Fruit fly (Drosophila melanogaster) whole organism, embryonic: ENCODE measurements around the gene Obp73a.
A peak's percentile ranks its signal among the peaks of the same experiment; 100 is the strongest.

ENCODE experiments used
- Atf6 ChIP-seq: fragments of 200-800 bp; sonication (Bioruptor generic); IDR thresholded peaks from 2 replicates; pipeline ENCODE4 v1.3.6; 2022; ENCODE audit warnings: missing biosample characterization, missing genetic modification characterization
- CG10321 ChIP-seq: fragments of 200-800 bp; sonication (Bioruptor generic); IDR thresholded peaks from 2 replicates; pipeline ENCODE4 v1.3.6; 2022; ENCODE audit warnings: missing biosample characterization, missing genetic modification characterization
- CG10462 ChIP-seq: fragments of 200-800 bp; sonication (Bioruptor generic); optimal IDR thresholded peaks from 2 replicates; lab custom pipeline; 2016; ENCODE audit warnings: missing biosample characterization, missing genetic modification characterization
- CG10543 ChIP-seq: fragments of 200-800 bp; sonication (Bioruptor generic); optimal IDR thresholded peaks from 3 replicates; lab custom pipeline; 2017; ENCODE audit warnings: missing biosample characterization, mild to moderate bottlenecking, missing genetic modification characterization, moderate library complexity
- CG12769 ChIP-seq: fragments of 200-800 bp; sonication (Bioruptor generic); optimal IDR thresholded peaks from 2 replicates; lab custom pipeline; 2019; ENCODE audit warnings: missing biosample characterization, mild to moderate bottlenecking, missing genetic modification characterization, moderate library complexity
- CG13123 ChIP-seq: fragments of 200-800 bp; sonication (Bioruptor generic); optimal IDR thresholded peaks from 2 replicates; lab custom pipeline; 2016; ENCODE audit warnings: missing biosample characterization, missing genetic modification characterization
- CG15073 ChIP-seq: fragments of 200-800 bp; sonication (Bioruptor generic); optimal IDR thresholded peaks from 2 replicates; lab custom pipeline; 2016; ENCODE audit warnings: missing biosample characterization, missing genetic modification characterization
- CG15269 ChIP-seq: fragments of 200-800 bp; sonication (Bioruptor generic); optimal IDR thresholded peaks from 2 replicates; lab custom pipeline; 2018; ENCODE audit warnings: missing biosample characterization, mild to moderate bottlenecking, missing genetic modification characterization, moderate library complexity
- CG15514 ChIP-seq: fragments of 200-800 bp; sonication (Bioruptor generic); optimal IDR thresholded peaks from 3 replicates; lab custom pipeline; 2017; ENCODE audit warnings: missing biosample characterization, missing genetic modification characterization, mild to moderate bottlenecking, moderate library complexity, missing genetic modification reagents
- CG16815 ChIP-seq: fragments of 200-800 bp; sonication (Bioruptor generic); optimal IDR thresholded peaks from 3 replicates; lab custom pipeline; 2017; ENCODE audit warnings: missing biosample characterization, mild to moderate bottlenecking, missing genetic modification characterization
- CG17802 ChIP-seq: fragments of 200-800 bp; sonication (Bioruptor generic); optimal IDR thresholded peaks from 2 replicates; lab custom pipeline; 2018; ENCODE audit warnings: missing biosample characterization, mild to moderate bottlenecking, missing genetic modification characterization, moderate library complexity
- CG2116 ChIP-seq: fragments of 200-800 bp; sonication (Bioruptor generic); optimal IDR thresholded peaks from 3 replicates; lab custom pipeline; 2018; ENCODE audit warnings: missing biosample characterization, mild to moderate bottlenecking, missing genetic modification characterization
- CG2129 ChIP-seq: fragments of 200-800 bp; sonication (Bioruptor generic); IDR thresholded peaks from 2 replicates; pipeline ENCODE4 v1.3.6; 2022; ENCODE audit warnings: missing biosample characterization, missing genetic modification characterization; ENCODE audit not compliant: partially characterized antibody
- CG2199 ChIP-seq: fragments of 200-800 bp; sonication (Bioruptor generic); IDR thresholded peaks from 3 replicates; pipeline ENCODE4 v1.3.6; 2022; ENCODE audit warnings: missing biosample characterization, missing genetic modification characterization
- CG30431 ChIP-seq: fragments of 200-800 bp; sonication (Bioruptor generic); optimal IDR thresholded peaks from 2 replicates; lab custom pipeline; 2017; ENCODE audit warnings: missing biosample characterization, missing genetic modification characterization
- CG33557 ChIP-seq: fragments of 200-800 bp; sonication (Bioruptor generic); optimal IDR thresholded peaks from 2 replicates; lab custom pipeline; 2019; ENCODE audit warnings: missing biosample characterization, mild to moderate bottlenecking, missing genetic modification characterization, moderate library complexity
- CG4282 ChIP-seq: fragments of 200-800 bp; sonication (Bioruptor generic); optimal IDR thresholded peaks from 2 replicates; lab custom pipeline; 2016; ENCODE audit warnings: missing biosample characterization, missing genetic modification characterization
- CG8290 ChIP-seq, 3 experiments: fragments of 200-800 bp; sonication (Bioruptor generic); optimal IDR thresholded peaks; 2 replicates each; lab custom pipeline; 2016 to 2019; ENCODE audit warnings: missing biosample characterization in 3 of 3, missing genetic modification characterization in 3 of 3, mild to moderate bottlenecking in 2 of 3, moderate library complexity in 1 of 3
- CG8359 ChIP-seq: fragments of 200-800 bp; sonication (Bioruptor generic); optimal IDR thresholded peaks from 2 replicates; lab custom pipeline; 2017; ENCODE audit warnings: missing biosample characterization, mild to moderate bottlenecking, missing genetic modification characterization, borderline replicate concordance
- Deaf1 ChIP-seq: fragments of 200-800 bp; optimal IDR thresholded peaks from 3 replicates; lab custom pipeline; 2019; ENCODE audit warnings: missing biosample characterization, mild to moderate bottlenecking, missing genetic modification characterization, moderate library complexity
- Drgx ChIP-seq: fragments of 200-800 bp; sonication (Bioruptor generic); IDR thresholded peaks from 2 replicates; pipeline ENCODE4 v1.3.6; 2022; ENCODE audit warnings: missing biosample characterization, missing genetic modification characterization
- E2f2 ChIP-seq: fragments of 200-800 bp; sonication (Bioruptor generic); IDR thresholded peaks from 2 replicates; pipeline ENCODE4 v1.3.6; 2022; ENCODE audit warnings: missing biosample characterization, missing genetic modification characterization
- Elba2 ChIP-seq: fragments of 200-800 bp; sonication (Bioruptor generic); optimal IDR thresholded peaks from 3 replicates; lab custom pipeline; 2016; ENCODE audit warnings: missing biosample characterization, missing genetic modification characterization
- Hr78 ChIP-seq, 2 experiments: fragments of 200-800 bp in 1 of 2; fragments of >200 bp in 1 of 2; sonication (Bioruptor generic) in 1 of 2; optimal IDR thresholded peaks; 2 replicates each; lab custom pipeline; 2017 to 2019; ENCODE audit warnings: missing biosample characterization in 2 of 2, missing genetic modification characterization in 2 of 2, mild to moderate bottlenecking in 1 of 2, moderate library complexity in 1 of 2
- Hsf ChIP-seq: fragments of 200-800 bp; sonication (Bioruptor generic); optimal IDR thresholded peaks from 3 replicates; lab custom pipeline; 2016; ENCODE audit warnings: missing biosample characterization, missing genetic modification characterization
- Med ChIP-seq: fragments of 200-800 bp; sonication (Bioruptor generic); peaks from one replicate; lab custom pipeline; 2016; ENCODE audit warnings: missing biosample characterization, missing genetic modification characterization, mild to moderate bottlenecking, inconsistent platforms, moderate library complexity
- NK7.1 ChIP-seq: fragments of 200-800 bp; sonication (Bioruptor generic); optimal IDR thresholded peaks from 3 replicates; lab custom pipeline; 2016; ENCODE audit warnings: missing biosample characterization, missing genetic modification characterization
- Pdp1 ChIP-seq, 2 experiments: fragments of 200-800 bp; sonication (Bioruptor generic); optimal IDR thresholded peaks; 3 replicates each; lab custom pipeline; 2016; ENCODE audit warnings: missing biosample characterization in 2 of 2, missing genetic modification characterization in 2 of 2, mild to moderate bottlenecking in 1 of 2, moderate library complexity in 1 of 2
- Scr ChIP-seq: fragments of 200-800 bp; sonication (Bioruptor generic); IDR thresholded peaks from 2 replicates; pipeline ENCODE4 v1.3.6; 2022; ENCODE audit warnings: missing biosample characterization, missing genetic modification characterization; ENCODE audit not compliant: partially characterized antibody
- Ssrp ChIP-seq: fragments of 200-800 bp; sonication (Bioruptor generic); optimal IDR thresholded peaks from 2 replicates; lab custom pipeline; 2018; ENCODE audit warnings: missing biosample characterization, mild to moderate bottlenecking, missing genetic modification characterization, moderate library complexity
- TFAM ChIP-seq: fragments of 200-800 bp; sonication (Bioruptor generic); optimal IDR thresholded peaks from 2 replicates; lab custom pipeline; 2017; ENCODE audit warnings: missing biosample characterization, missing genetic modification characterization, inconsistent platforms
- Usf ChIP-seq: fragments of 200-800 bp; sonication (Bioruptor generic); optimal IDR thresholded peaks from 2 replicates; lab custom pipeline; 2017; ENCODE audit warnings: missing genotype, missing biosample characterization, missing genetic modification characterization
- YL-1 ChIP-seq: fragments of 200-800 bp; sonication (Bioruptor generic); optimal IDR thresholded peaks from 3 replicates; lab custom pipeline; 2017; ENCODE audit warnings: missing biosample characterization, mild to moderate bottlenecking, missing genetic modification characterization
- ap ChIP-seq: fragments of 200-800 bp; sonication (Bioruptor generic); IDR thresholded peaks from 2 replicates; pipeline ENCODE4 v1.3.6; 2022; ENCODE audit warnings: missing biosample characterization, missing genetic modification characterization
- bab2 ChIP-seq: fragments of 200-800 bp; sonication (Bioruptor generic); optimal IDR thresholded peaks from 2 replicates; lab custom pipeline; 2016; ENCODE audit warnings: missing biosample characterization, missing genetic modification characterization
- caup ChIP-seq: fragments of 200-800 bp; sonication (Bioruptor generic); optimal IDR thresholded peaks from 3 replicates; lab custom pipeline; 2017; ENCODE audit warnings: missing biosample characterization, mild to moderate bottlenecking, missing genetic modification characterization, moderate library complexity; ENCODE audit not compliant: severe bottlenecking
- cwo ChIP-seq: fragments of 200-800 bp; sonication (Bioruptor generic); optimal IDR thresholded peaks from 3 replicates; lab custom pipeline; 2017; ENCODE audit warnings: missing biosample characterization, missing genetic modification characterization, mild to moderate bottlenecking, moderate library complexity, missing genetic modification reagents
- ems ChIP-seq: fragments of 200-800 bp; sonication (Bioruptor generic); optimal IDR thresholded peaks from 3 replicates; lab custom pipeline; 2016; ENCODE audit warnings: missing biosample characterization, missing genetic modification characterization
- gro ChIP-seq: fragments of 200-800 bp; sonication (Bioruptor generic); optimal IDR thresholded peaks from 2 replicates; lab custom pipeline; 2016; ENCODE audit warnings: missing biosample characterization, missing genetic modification characterization
- ken ChIP-seq: fragments of 200-800 bp; sonication (Bioruptor generic); IDR thresholded peaks from 3 replicates; pipeline ENCODE4 v1.3.6; 2022; ENCODE audit warnings: missing biosample characterization, missing genetic modification characterization
- nmo ChIP-seq: fragments of 200-800 bp; sonication (Bioruptor generic); optimal IDR thresholded peaks from 2 replicates; lab custom pipeline; 2018; ENCODE audit warnings: missing biosample characterization, mild to moderate bottlenecking, missing genetic modification characterization, moderate library complexity
- prd ChIP-seq, 3 experiments: fragments of >200 bp in 2 of 3; fragments of 200-800 bp in 1 of 3; sonication (Bioruptor generic) in 1 of 3; optimal IDR thresholded peaks in 2 of 3; IDR thresholded peaks in 1 of 3; 2 replicates in 2 of 3; 3 replicates in 1 of 3; pipeline versions ENCODE4 v1.3.6 to Lab custom; 2017 to 2022; ENCODE audit warnings: missing biosample characterization in 1 of 3, missing genetic modification characterization in 1 of 3
- rib ChIP-seq: fragments of 200-800 bp; sonication (Bioruptor generic); IDR thresholded peaks from 2 replicates; pipeline ENCODE4 v1.3.6; 2022; ENCODE audit warnings: missing biosample characterization, missing genetic modification characterization
- sim ChIP-seq: fragments of 200-800 bp; sonication (Bioruptor generic); IDR thresholded peaks from 2 replicates; pipeline ENCODE4 v1.3.6; 2022; ENCODE audit warnings: missing biosample characterization, missing genetic modification characterization
- slou ChIP-seq: fragments of 200-800 bp; sonication (Bioruptor generic); optimal IDR thresholded peaks from 3 replicates; lab custom pipeline; 2016; ENCODE audit warnings: missing biosample characterization, missing genetic modification characterization

Obp73a gene

dm6 chr3L:16910466-16910865, 33.7 kb upstream of the Obp73a start (continued):
- TF ChIP-seq CG10543 (GFP tag; lab: Kevin White, UChicago) (peak; percentile 32), CG17802 (tag; lab: Kevin White, UChicago) (no peak), CG30431 (GFP tag; lab: Kevin White, UChicago) (no peak), gro (GFP tag; lab: Kevin White, UChicago) (no peak), ap (GFP tag; lab: Robert Waterston, UW) (no peak), CG10321 (GFP tag; lab: Robert Waterston, UW) (no peak), TFAM (GFP tag; lab: Kevin White, UChicago) (no peak), CG2199 (GFP tag; lab: Robert Waterston, UW) (0 out of 3 replicates have a peak, but pooled peaks have one; percentile 19)

dm6 chr3L:16914113-16914512, 30.0 kb upstream of the Obp73a start:
- TF ChIP-seq slou: no peak
- TF ChIP-seq Med: peak; percentile 3
- peak in 1 of 2 experiments; percentile 33 for TF ChIP-seq Pdp1 (GFP tag; optimal IDR thresholded peaks at IDR 0.05; lab: Kevin White, UChicago)
- TF ChIP-seq CG12769 (tag; lab: Kevin White, UChicago): peak; percentile 42
- no peak for TF ChIP-seq CG8290 (GFP tag; optimal IDR thresholded peaks at IDR 0.05; lab: Kevin White, UChicago)
- peak in 1 of 2 experiments; percentile 39 for TF ChIP-seq CG8290 (tag; optimal IDR thresholded peaks at IDR 0.05; lab: Kevin White, UChicago)
- TF ChIP-seq CG15073: no peak
- TF ChIP-seq Deaf1: peak; percentile 51

- TF ChIP-seq Drgx: peak; percentile 89
- no peak for TF ChIP-seq CG33557 (GFP tag; lab: Kevin White, UChicago)
- TF ChIP-seq CG15269 (tag; lab: Kevin White, UChicago): peak; percentile 38
- TF ChIP-seq bab2 (GFP tag; lab: Kevin White, UChicago): no peak
- TF ChIP-seq Elba2 (GFP tag; lab: Kevin White, UChicago): no peak
- no peak for TF ChIP-seq ken (GFP tag; lab: Robert Waterston, UW)
- TF ChIP-seq Scr (GFP tag; lab: Robert Waterston, UW): no peak
- no peak for TF ChIP-seq Atf6 (GFP tag; lab: Robert Waterston, UW)
- no peak for TF ChIP-seq sim
- TF ChIP-seq ems: no peak
- TF ChIP-seq CG8359 (GFP tag; lab: Kevin White, UChicago): no peak
- TF ChIP-seq nmo (GFP tag; lab: Kevin White, UChicago): peak; percentile 10
- TF ChIP-seq rib (GFP tag; lab: Robert Waterston, UW): no peak
- no peak for TF ChIP-seq Hsf (GFP tag; lab: Kevin White, UChicago)
- TF ChIP-seq YL-1 (GFP tag; lab: Kevin White, UChicago): no peak
- TF ChIP-seq CG16815 (GFP tag; lab: Kevin White, UChicago): no peak
- TF ChIP-seq CG10462 (GFP tag; lab: Kevin White, UChicago): no peak
- TF ChIP-seq prd (optimal IDR thresholded peaks at IDR 0.05; lab: Kevin White, UChicago): no peak
- 0 out of 3 replicates have a peak, but pooled peaks have one; percentile 6 for TF ChIP-seq prd (GFP tag; IDR thresholded peaks at IDR 0.05; lab: Robert Waterston, UW)
- no peak for TF ChIP-seq CG2129 (GFP tag; lab: Robert Waterston, UW)
- no peak for TF ChIP-seq Ssrp (tag; lab: Kevin White, UChicago)
- TF ChIP-seq E2f2 (GFP tag; lab: Robert Waterston, UW): no peak
- no peak for TF ChIP-seq CG13123 (GFP tag; lab: Kevin White, UChicago)
- TF ChIP-seq CG4282 (GFP tag; lab: Kevin White, UChicago): no peak
- no peak for TF ChIP-seq CG15514 (GFP tag; lab: Kevin White, UChicago)
- TF ChIP-seq Usf: no peak
- TF ChIP-seq Hr78 (GFP tag; optimal IDR thresholded peaks at IDR 0.05; lab: Kevin White, UChicago): no peak
- TF ChIP-seq cwo: no peak
- no peak for TF ChIP-seq CG2116 (GFP tag; lab: Kevin White, UChicago)
- no peak for TF ChIP-seq caup
- no peak for TF ChIP-seq NK7.1 (GFP tag; lab: Kevin White, UChicago)
Observed at dm6 chr3L:16915766-16916476, 28.2 kb upstream of the Obp73a start.
